Fruit fly (Drosophila melanogaster) S2 (cell line): ENCODE data around the gene CG4678.

ENCODE experiments used
- CG8478 ChIP-seq: fragments of >200 bp; optimal IDR thresholded peaks from 2 replicates; lab custom pipeline; 2018
- CTCF ChIP-seq, 2 experiments: fragments of >200 bp; optimal IDR thresholded peaks; 2 replicates each; lab custom pipeline; 2018

CG4678 gene

DNA sequence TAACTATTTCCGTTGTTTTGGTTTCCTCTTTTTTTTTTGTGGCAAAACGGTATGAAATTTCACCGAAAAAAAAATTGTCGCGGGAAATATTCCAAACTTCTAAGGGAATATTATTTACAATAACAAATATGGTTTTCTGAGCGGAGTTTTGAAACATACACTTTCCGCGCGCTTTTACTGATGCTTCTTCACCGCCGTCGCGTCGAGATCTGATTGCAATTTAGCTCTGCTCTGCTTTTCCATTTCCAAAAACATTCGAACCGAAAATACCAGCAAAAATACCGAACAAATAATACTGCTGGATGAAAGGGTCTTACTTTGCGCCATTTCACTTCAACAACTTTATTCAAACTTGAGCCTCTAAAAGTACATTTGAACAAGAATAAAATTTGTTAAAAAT, 972 bp upstream of the CG4678 start, which contains the start of gene Septin4:
TSS of gene Septin4 (minus strand) at position 215 of the 400 bp plus-strand sequence.
- TF ChIP-seq CTCF (optimal IDR thresholded peaks at IDR 0.05; lab: Kevin White, UChicago): no peak
- no peak for TF ChIP-seq CG8478 (lab: Kevin White, UChicago)

DNA sequence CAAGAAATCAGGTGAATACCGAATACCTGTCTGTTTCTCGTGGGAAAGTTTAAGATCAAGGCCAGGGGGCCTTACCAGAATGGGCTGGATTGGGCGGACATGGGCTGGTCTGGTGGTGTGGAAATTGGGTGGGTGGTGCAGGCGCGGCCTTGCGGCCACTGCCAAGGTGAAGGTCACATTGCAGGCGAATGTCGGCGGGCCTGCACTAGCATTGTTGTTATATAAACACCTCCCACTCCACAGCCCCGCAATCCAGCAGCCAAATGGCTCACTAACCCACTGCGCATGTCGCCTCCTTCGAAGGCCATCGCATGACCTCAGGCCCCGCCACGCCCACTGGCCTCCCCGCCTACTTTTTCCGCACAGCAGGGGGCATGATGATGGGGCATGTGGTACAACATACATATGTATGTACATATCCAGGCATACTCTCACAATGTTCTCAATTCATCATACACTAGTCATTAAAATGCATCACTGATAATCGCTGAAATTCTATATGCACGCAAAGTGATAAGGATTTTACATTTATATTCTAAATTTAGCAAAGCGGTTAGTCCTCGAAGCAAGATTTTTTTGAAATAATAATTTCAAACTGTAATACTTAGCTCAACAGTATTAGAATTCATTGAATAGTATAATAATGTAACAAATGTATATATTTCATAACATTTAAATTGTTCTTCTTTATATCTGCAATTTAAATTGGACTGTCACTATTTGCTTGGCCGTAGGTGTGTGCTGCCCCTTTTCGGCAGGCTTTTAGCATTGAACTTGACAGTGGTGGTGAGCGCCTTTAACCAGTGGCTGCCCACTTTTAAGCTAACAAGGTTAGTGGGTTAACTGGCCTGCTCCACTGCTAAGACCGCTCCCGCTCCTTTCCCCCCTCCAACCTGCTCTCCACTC, 936 bp downstream of the CG4678 start:
- TF ChIP-seq CG8478 (lab: Kevin White, UChicago) (no peak), CTCF (optimal IDR thresholded peaks at IDR 0.05; lab: Kevin White, UChicago) (no peak)

DNA sequence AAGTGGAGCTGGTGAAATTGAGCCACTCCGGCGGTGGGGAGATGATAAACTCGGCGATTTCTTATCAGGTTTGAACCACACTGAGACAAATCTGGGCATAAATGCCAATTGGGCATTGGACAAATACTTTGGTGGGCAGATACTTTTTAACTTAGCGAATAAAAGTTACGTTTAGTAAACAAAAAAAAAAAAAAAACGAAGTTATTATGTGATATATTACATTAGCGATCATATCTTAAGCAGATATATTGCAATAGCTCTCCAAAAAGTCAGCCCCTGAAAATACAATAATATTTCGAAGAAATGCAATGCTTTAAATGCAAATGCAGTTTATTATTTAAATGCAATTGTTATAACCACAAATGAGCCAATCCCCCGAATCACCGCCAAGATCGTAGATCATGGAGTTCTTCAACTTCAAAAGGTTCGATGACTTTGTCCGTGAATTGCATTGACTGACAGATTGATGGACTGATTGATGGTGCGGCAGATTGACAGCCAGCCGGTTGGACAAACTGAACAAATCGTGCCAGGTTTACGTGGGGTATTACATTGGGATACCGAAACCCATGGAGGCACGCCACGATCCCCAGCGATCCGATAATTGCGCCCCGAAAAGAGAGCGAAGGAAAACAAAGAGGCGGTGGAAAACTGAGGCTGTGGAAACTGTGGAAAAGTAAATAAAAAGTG, 2.1 kb downstream of the CG4678 start:
- no peak for TF ChIP-seq CTCF (optimal IDR thresholded peaks at IDR 0.05; lab: Kevin White, UChicago)
- no peak for TF ChIP-seq CG8478 (lab: Kevin White, UChicago)

DNA sequence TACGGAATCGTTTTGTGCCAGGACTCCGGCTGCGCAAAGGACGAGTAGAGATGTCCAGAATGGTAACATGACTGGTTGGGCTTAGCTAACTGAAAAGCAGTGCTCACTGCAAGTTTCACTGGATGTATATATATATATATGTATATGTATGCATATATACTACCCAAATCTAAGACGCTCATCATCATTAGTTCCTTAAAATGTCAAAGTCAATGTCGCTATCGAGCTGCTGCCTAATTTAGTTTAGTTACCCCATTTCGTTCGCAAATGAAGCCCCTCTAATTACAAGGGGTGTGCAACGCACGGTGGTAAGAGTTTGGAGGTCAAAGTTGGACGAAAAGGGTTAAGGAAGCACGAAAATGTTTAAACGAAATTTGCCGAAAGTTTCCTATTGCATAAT, 4.1 kb downstream of the CG4678 start, which contains the start of gene CG9676:
TSS of gene CG9676 (minus strand) at position 101 of the 400 bp plus-strand sequence.
- no peak for TF ChIP-seq CG8478 (lab: Kevin White, UChicago)
- no peak for TF ChIP-seq CTCF (optimal IDR thresholded peaks at IDR 0.05; lab: Kevin White, UChicago)

DNA sequence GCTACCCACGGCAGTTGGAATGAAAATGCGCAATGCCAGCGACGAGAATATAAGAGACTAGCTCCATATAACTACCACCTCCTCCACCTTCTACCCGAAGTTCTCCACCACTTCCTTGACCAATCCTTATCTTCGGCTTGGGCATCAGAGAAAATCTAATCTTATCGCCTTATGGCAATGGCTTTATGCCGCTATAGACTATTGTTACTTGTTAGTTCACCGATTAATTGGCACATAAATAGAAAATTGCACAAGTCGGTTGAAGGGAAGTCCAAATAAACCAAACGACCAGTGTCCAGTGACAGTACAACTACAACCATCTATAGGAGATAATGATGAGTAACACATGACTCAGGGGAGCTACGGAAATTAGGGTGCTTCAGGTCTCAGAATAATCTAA, 6.0 kb downstream of the CG4678 start, which contains the start of gene sphe:
TSS of gene sphe (minus strand) at position 32 of the 400 bp plus-strand sequence.
- TF ChIP-seq CG8478 (lab: Kevin White, UChicago): no peak
- no peak for TF ChIP-seq CTCF (optimal IDR thresholded peaks at IDR 0.05; lab: Kevin White, UChicago)

DNA sequence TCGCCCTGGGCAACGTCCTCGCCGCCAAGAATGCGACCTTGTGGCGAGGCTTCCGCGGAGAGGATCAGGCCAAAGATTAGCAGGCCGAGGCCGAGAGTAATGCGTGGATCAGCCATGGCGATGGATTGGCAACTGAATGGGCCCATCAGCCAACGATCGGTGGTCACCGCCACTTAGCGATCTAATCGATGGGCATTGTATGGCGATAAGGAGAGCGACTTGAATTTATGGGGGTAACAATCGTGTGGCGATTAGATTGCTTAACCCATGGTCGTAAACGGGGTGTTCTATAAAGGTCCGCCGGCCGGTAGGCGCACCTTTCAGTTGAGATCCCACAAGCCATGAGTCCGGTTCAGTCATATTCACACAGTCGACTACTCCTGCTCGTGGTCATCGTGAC, 7.8 kb downstream of the CG4678 start, which contains the start of the genes CG9673 and CG4653:
TSS of gene CG9673 (minus strand) at position 138 of the 400 bp plus-strand sequence.
TSS of gene CG4653 (plus strand) at position 335 of the 400 bp plus-strand sequence.
- TF ChIP-seq CTCF (optimal IDR thresholded peaks at IDR 0.05; lab: Kevin White, UChicago): no peak
- TF ChIP-seq CG8478 (lab: Kevin White, UChicago): no peak

DNA sequence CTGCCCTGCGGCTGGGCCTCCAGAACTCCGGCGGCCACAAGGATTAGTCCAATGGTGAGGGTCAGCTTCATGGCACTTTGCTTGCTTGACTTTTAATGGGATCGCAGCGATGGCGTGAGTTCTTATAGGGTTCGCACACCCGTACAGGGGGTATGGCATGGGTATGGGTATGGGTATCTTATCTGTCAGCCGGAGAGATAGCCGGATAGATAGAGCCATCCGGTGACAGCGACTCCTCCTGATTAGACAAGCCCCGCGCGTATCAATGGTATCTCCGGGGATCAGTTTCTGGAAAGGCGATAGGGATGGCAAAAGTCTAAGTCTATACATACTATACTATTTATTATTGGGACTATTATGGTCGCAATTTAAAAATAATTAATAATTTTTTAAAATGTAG, 10.8 kb downstream of the CG4678 start, which contains the start of gene CG9672:
TSS of gene CG9672 (minus strand) at position 101 of the 400 bp plus-strand sequence.
- TF ChIP-seq CTCF (optimal IDR thresholded peaks at IDR 0.05; lab: Kevin White, UChicago) (no peak), CG8478 (lab: Kevin White, UChicago) (no peak)

DNA sequence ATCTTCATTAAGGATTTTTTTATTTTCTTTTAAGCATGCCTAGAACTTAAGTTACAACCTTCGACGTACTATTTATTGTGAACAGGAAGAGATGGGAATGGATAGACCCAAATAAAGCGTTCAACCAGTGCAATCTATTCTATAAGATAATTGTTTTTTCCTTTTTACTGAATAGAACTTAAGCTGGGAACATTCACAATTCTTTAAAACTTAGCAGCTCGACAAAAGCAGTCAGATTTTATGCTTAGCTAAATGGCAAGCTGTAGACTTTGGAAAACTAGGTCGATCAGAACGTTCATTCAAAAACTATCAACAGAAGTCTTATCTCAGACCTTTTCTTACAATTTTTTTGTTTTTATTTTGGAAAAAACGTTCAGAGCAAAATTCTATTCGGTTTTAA, 15.1 kb downstream of the CG4678 start, which contains the start of gene CG13008:
TSS of gene CG13008 (plus strand) at position 301 of the 400 bp plus-strand sequence.
- TF ChIP-seq CTCF (optimal IDR thresholded peaks at IDR 0.05; lab: Kevin White, UChicago): no peak
- no peak for TF ChIP-seq CG8478 (lab: Kevin White, UChicago)

DNA sequence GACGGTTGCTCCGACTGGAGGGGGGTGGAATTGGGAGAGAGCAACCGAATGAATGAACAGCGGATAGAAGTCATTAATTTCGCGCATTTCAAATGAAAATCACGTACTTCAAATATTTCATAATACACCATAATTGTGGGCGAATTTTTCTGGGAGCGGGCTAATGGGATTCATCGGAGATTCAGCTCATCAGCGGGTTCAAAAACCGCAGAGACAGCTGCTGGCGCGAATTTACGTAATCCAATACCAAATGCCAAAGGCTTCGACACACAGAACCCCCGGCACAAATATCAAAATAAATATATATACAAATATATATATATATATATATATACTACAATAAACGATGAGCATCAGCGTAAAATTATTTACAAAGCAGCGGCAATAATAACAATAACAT, 20.7 kb downstream of the CG4678 start:
- TF ChIP-seq CG8478 (lab: Kevin White, UChicago) (no peak), CTCF (optimal IDR thresholded peaks at IDR 0.05; lab: Kevin White, UChicago) (no peak)

DNA sequence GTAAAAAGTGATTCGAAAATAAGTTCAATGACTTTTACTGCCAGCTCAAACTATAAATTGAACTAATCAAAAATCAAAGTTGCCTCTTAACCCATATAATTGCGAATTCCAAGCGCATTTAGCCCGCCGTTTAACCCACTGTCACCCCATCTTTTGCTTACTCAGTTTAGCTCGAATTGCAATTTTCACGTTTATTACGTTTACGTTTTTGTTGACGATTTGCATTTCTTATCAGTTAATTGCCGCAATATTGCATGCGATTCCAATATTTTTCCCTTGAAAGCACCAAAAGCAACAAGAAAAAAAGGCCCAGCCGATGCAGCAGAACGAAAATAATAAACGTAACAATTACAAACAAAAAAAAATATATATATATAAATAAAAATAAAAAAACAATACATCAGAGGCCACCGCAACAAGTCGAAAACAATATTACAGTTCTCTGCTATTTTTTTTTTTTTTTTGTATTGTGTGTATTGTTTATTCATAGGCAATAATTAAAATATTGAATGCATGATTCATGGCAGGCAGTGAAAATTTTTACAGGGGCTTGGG, 22.3 kb downstream of the CG4678 start:
- no peak for TF ChIP-seq CG8478 (lab: Kevin White, UChicago)
- TF ChIP-seq CTCF (optimal IDR thresholded peaks at IDR 0.05; lab: Kevin White, UChicago): no peak

DNA sequence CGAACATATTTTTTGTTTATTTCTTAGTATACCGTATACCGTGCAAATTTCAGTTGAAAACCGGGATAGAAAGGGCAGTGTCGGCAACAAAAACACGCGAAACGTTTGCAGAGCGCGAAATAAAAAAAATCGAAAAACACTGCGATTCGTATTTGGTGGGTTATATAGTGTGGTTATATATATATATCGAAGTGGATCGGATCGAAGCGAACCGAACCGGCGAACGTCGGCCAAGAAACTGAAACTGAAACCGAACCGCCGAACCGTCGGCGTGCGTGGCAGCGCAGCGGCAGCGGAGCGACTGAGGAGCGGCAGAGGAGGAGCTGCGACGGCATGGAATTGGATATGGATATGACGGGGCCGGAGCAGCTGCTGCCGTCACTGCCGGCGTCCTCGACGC, 25.2 kb downstream of the CG4678 start, which contains the start of the genes CG32572 and CG34325:
TSS of gene CG32572 (plus strand) at position 16 of the 400 bp plus-strand sequence.
TSS of gene CG34325 (minus strand) at position 244 of the 400 bp plus-strand sequence.
- TF ChIP-seq CG8478 (lab: Kevin White, UChicago) (no peak), CTCF (optimal IDR thresholded peaks at IDR 0.05; lab: Kevin White, UChicago) (no peak)

DNA sequence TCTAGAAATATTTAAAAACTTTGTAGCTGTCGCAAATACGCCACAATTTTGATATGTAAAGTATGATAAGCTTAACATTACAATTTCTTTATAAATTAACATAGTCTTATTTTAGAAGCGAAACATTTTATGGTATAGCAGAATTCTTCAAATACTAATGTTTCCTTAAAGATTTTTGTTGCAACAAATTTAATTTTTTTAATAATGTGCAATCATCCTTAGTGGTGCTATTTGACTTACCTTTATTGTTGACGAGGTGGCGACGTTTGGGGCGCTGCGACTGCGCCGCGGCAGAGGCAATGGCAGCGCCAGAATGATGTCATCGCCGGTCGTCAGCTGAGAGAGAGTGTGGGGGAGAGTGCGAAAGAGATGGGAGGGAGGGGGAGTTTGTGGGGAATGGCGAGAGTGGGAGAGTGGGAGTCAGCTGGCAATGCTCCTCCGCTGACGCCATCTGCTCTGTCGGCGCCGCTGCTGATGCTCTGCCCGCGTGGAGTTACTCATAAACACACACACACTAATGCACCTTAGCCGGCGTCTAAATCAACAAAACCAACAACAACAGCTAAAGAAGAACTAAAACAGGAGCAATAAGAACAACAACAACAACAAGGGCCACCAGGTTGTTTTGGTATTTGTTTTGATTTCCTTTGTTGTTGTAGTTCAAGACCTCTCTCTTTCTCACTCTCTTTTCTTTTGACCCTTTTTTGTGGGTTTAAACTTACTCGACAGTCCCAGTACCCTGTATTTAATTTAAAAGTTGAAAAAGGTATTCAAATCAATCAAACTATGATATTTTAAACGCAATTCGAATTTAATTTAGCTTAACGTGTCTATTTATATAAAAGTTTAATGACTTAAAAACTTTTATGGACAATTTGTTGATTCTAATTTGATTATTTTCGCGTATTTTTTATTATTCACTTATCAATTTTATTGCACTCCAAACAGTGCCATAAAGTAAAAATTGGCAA, 27.6 kb downstream of the CG4678 start:
- TF ChIP-seq CTCF (optimal IDR thresholded peaks at IDR 0.05; lab: Kevin White, UChicago): no peak
- no peak for TF ChIP-seq CG8478 (lab: Kevin White, UChicago)

DNA sequence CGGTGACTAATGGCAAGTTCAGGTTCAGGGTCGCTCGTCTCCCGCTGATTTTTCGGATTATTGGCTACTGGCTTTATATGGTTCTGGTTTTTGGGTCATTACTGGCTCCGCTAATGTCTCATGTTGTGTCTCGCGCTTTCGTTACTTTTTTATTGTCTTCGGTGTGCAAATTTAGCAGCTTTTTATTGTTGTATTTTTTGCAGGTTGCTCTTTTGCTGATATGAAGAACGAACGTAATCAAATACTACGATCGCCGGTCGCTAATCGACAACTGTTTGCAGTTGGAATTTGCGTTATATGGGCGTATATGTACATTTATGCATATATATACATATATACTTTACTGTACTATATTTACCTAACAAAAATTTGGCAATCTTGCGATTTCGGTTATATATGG, 28.6 kb downstream of the CG4678 start:
- TF ChIP-seq CG8478 (lab: Kevin White, UChicago): no peak
- TF ChIP-seq CTCF (optimal IDR thresholded peaks at IDR 0.05; lab: Kevin White, UChicago): no peak
